Worm (Caenorhabditis elegans): ENCODE data around the gene srw-42.

- TF ChIP-seq rec-8 (tag; optimal IDR thresholded peaks at IDR 0.05) (no peak), zfh-2 (GFP tag; conservative IDR thresholded peaks at IDR 0.05) (no peak), sea-2 (GFP tag; IDR thresholded peaks at IDR 0.05) (no peak), pha-4 (tag; optimal IDR thresholded peaks at IDR 0.05) (no peak)
Observed at ce11 chrV:16695499-16695898, 1.9 kb upstream of the srw-42 start.

All from whole organism, young adult.